Fruit fly (Drosophila melanogaster): ENCODE results near the gene mid.

mid gene

dm6 chr2L:5479971-5480370 is 18.5 kb downstream of the mid start:
- TF ChIP-seq CG9139 (GFP tag; optimal IDR thresholded peaks at IDR 0.05) (peak; percentile 77), Ets21C (GFP tag; optimal IDR thresholded peaks at IDR 0.05) (peak; percentile 17), net (GFP tag; optimal IDR thresholded peaks at IDR 0.05) (peak; percentile 48), vri (GFP tag; optimal IDR thresholded peaks at IDR 0.05) (peak; percentile 44), Ets96B (tag; optimal IDR thresholded peaks at IDR 0.05) (peak; percentile 82), Blimp-1 (GFP tag; optimal IDR thresholded peaks at IDR 0.05) (no peak), achi (GFP tag; optimal IDR thresholded peaks at IDR 0.05) (peak; percentile 72), salr (GFP tag; optimal IDR thresholded peaks at IDR 0.05) (peak in 1 of 2 experiments; percentile 40), CG6808 (GFP tag; optimal IDR thresholded peaks at IDR 0.05) (peak; percentile 86), topi (GFP tag; optimal IDR thresholded peaks at IDR 0.05) (peak; percentile 66), Hr4 (GFP tag; optimal IDR thresholded peaks at IDR 0.05) (no peak), CG6163 (GFP tag; IDR thresholded peaks at IDR 0.05) (peak; percentile 74; the same call in 2 of the 3 replicates), CG10669 (GFP tag; optimal IDR thresholded peaks at IDR 0.05) (peak; percentile 80), svp (GFP tag) (peak; percentile 81), CG3919 (GFP tag; optimal IDR thresholded peaks at IDR 0.05) (peak; percentile 67), CG6792 (GFP tag; optimal IDR thresholded peaks at IDR 0.05) (peak; percentile 68), fd85E (GFP tag; optimal IDR thresholded peaks at IDR 0.05) (peak; percentile 6), fkh (GFP tag; optimal IDR thresholded peaks at IDR 0.05) (no peak), pdm3 (GFP tag; optimal IDR thresholded peaks at IDR 0.05) (peak; percentile 55), CG32006 (GFP tag; optimal IDR thresholded peaks at IDR 0.05) (no peak), dsx (GFP tag; optimal IDR thresholded peaks at IDR 0.05; ENCODE audit: poor library complexity, severe bottlenecking) (peak; percentile 79), Eip75B (GFP tag; optimal IDR thresholded peaks at IDR 0.05) (peak; percentile 81), lz (GFP tag; optimal IDR thresholded peaks at IDR 0.05) (peak; percentile 53), CG6854 (GFP tag; optimal IDR thresholded peaks at IDR 0.05) (no peak), Gug (GFP tag; IDR thresholded peaks at IDR 0.05) (no peak), OdsH (GFP tag; optimal IDR thresholded peaks at IDR 0.05) (peak; percentile 59), CG8119 (GFP tag; IDR thresholded peaks at IDR 0.05) (0 out of 3 replicates have a peak, but pooled peaks have one; percentile 28), acj6 (GFP tag; optimal IDR thresholded peaks at IDR 0.05) (peak; percentile 64), fd59A (GFP tag; optimal IDR thresholded peaks at IDR 0.05) (peak; percentile 79), CG11294 (GFP tag; IDR thresholded peaks at IDR 0.05) (no peak), CG11902 (GFP tag; optimal IDR thresholded peaks at IDR 0.05) (peak; percentile 57), Hr38 (GFP tag; optimal IDR thresholded peaks at IDR 0.05) (no peak), CG4318 (GFP tag; optimal IDR thresholded peaks at IDR 0.05) (no peak), Sox14 (GFP tag; optimal IDR thresholded peaks at IDR 0.05) (peak; percentile 44), Lpt (GFP tag; optimal IDR thresholded peaks at IDR 0.05) (no peak), CG3032 (tag; optimal IDR thresholded peaks at IDR 0.05) (peak; percentile 84), CG1621 (tag; optimal IDR thresholded peaks at IDR 0.05) (peak; percentile 71), spab (GFP tag; optimal IDR thresholded peaks at IDR 0.05) (peak; percentile 83), Sox15 (GFP tag; optimal IDR thresholded peaks at IDR 0.05) (peak; percentile 16), CG31627 (GFP tag; optimal IDR thresholded peaks at IDR 0.05) (peak; percentile 48), Eip78C (GFP tag) (peak; percentile 88), CG34406 (GFP tag; optimal IDR thresholded peaks at IDR 0.05) (peak; percentile 52), CG15336 (GFP tag; IDR thresholded peaks at IDR 0.05) (no peak), eg (GFP tag; IDR thresholded peaks at IDR 0.05) (no peak), Hr39 (GFP tag; optimal IDR thresholded peaks at IDR 0.05) (peak; percentile 51), CG8632 (GFP tag; optimal IDR thresholded peaks at IDR 0.05) (peak; percentile 65), Sox102F (GFP tag; optimal IDR thresholded peaks at IDR 0.05) (peak; percentile 63), CG7368 (GFP tag; optimal IDR thresholded peaks at IDR 0.05) (peak; percentile 40), Met (GFP tag; optimal IDR thresholded peaks at IDR 0.05) (peak; percentile 67), ss (GFP tag; optimal IDR thresholded peaks at IDR 0.05) (peak; percentile 72 to 91), CG16779 (tag; optimal IDR thresholded peaks at IDR 0.05) (peak; percentile 7), CG6276 (GFP tag; optimal IDR thresholded peaks at IDR 0.05) (no peak)

All from whole organism, prepupa.